Worm (Caenorhabditis elegans) whole organism, mixed stage, embryonic: ENCODE data around the gene K06A9.3.

Source experiments
- bed-3 ChIP-seq: fragments of 200-800 bp; sonication (Bioruptor generic); optimal IDR thresholded peaks from 3 replicates; lab custom pipeline; 2018; ENCODE audit warnings: mild to moderate bottlenecking, missing genetic modification characterization, moderate library complexity, missing compliant biosample characterization
- blmp-1 ChIP-seq: fragments of 150-350 bp; optimal IDR thresholded peaks from 2 replicates; lab custom pipeline; 2014; ENCODE audit warnings: missing biosample characterization, missing genetic modification characterization
- ceh-39 ChIP-seq: fragments of 150-350 bp; optimal IDR thresholded peaks from 2 replicates; lab custom pipeline; 2014; ENCODE audit warnings: missing biosample characterization, missing genetic modification characterization
- ceh-43 ChIP-seq: fragments of 200-800 bp; sonication (Bioruptor generic); optimal IDR thresholded peaks from 2 replicates; lab custom pipeline; 2018; ENCODE audit warnings: mild to moderate bottlenecking, missing genetic modification characterization, moderate library complexity, missing compliant biosample characterization
- ceh-83 ChIP-seq: fragments of 200-800 bp; sonication (Bioruptor generic); optimal IDR thresholded peaks from 2 replicates; lab custom pipeline; 2018; ENCODE audit warnings: mild to moderate bottlenecking, missing genetic modification characterization, missing compliant biosample characterization
- drap-1 ChIP-seq: fragments of 200-800 bp; sonication (Bioruptor generic); optimal IDR thresholded peaks from 3 replicates; lab custom pipeline; 2018; ENCODE audit warnings: mild to moderate bottlenecking, missing genetic modification characterization, missing compliant biosample characterization
- elt-1 ChIP-seq: sonication (generic microtip); optimal IDR thresholded peaks from 2 replicates; lab custom pipeline; 2017; ENCODE audit warnings: missing genetic modification characterization, mild to moderate bottlenecking, missing compliant biosample characterization, antibody characterized with exemption, moderate library complexity, borderline replicate concordance; ENCODE audit not compliant: insufficient read depth
- elt-3 ChIP-seq: fragments of 150-350 bp; optimal IDR thresholded peaks from 2 replicates; lab custom pipeline; 2014; ENCODE audit warnings: missing biosample characterization, missing genetic modification characterization
- flh-1 ChIP-seq: fragments of 200-800 bp; sonication (Bioruptor generic); optimal IDR thresholded peaks from 2 replicates; lab custom pipeline; 2018; ENCODE audit warnings: mild to moderate bottlenecking, missing genetic modification characterization, moderate library complexity, missing compliant biosample characterization
- ham-2 ChIP-seq: fragments of 200-800 bp; sonication (Bioruptor generic); optimal IDR thresholded peaks from 2 replicates; lab custom pipeline; 2018; ENCODE audit warnings: mild to moderate bottlenecking, missing genetic modification characterization, missing compliant biosample characterization
- hlh-1 ChIP-seq: fragments of 150-350 bp; optimal IDR thresholded peaks from 2 replicates; lab custom pipeline; 2014; ENCODE audit warnings: missing biosample characterization, missing genetic modification reagents, missing genetic modification characterization
- lin-13 ChIP-seq: fragments of 150-350 bp; optimal IDR thresholded peaks from 2 replicates; lab custom pipeline; 2014; ENCODE audit warnings: missing biosample characterization, missing genetic modification characterization
- lin-32 ChIP-seq: fragments of 200-800 bp; sonication (Bioruptor generic); optimal IDR thresholded peaks from 2 replicates; lab custom pipeline; 2018; ENCODE audit warnings: mild to moderate bottlenecking, missing genetic modification characterization, missing compliant biosample characterization
- lsy-2 ChIP-seq: fragments of 150-350 bp; optimal IDR thresholded peaks from 2 replicates; lab custom pipeline; 2014; ENCODE audit warnings: missing biosample characterization, missing genetic modification characterization
- mab-5 ChIP-seq: fragments of 150-350 bp; optimal IDR thresholded peaks from 2 replicates; lab custom pipeline; 2014; ENCODE audit warnings: missing biosample characterization, missing genetic modification characterization
- mls-2 ChIP-seq: sonication (generic microtip); optimal IDR thresholded peaks from 2 replicates; lab custom pipeline; 2016; ENCODE audit warnings: mild to moderate bottlenecking, missing genetic modification characterization, moderate library complexity, missing compliant biosample characterization
- nhr-12 ChIP-seq: fragments of 150-350 bp; optimal IDR thresholded peaks from 2 replicates; lab custom pipeline; 2014; ENCODE audit warnings: missing biosample characterization, missing genetic modification characterization
- nhr-2 ChIP-seq: fragments of 150-350 bp; optimal IDR thresholded peaks from 2 replicates; lab custom pipeline; 2014; ENCODE audit warnings: missing biosample characterization, missing genetic modification characterization
- nhr-237 ChIP-seq: fragments of 150-350 bp; optimal IDR thresholded peaks from 2 replicates; lab custom pipeline; 2014; ENCODE audit warnings: missing biosample characterization, missing genetic modification characterization
- nhr-28 ChIP-seq: fragments of 150-350 bp; optimal IDR thresholded peaks from 2 replicates; lab custom pipeline; 2014; ENCODE audit warnings: missing biosample characterization, missing genetic modification characterization
- nhr-76 ChIP-seq: sonication (generic microtip); optimal IDR thresholded peaks from 2 replicates; lab custom pipeline; 2017; ENCODE audit warnings: missing biosample characterization, missing genetic modification characterization
- pha-4 ChIP-seq: fragments of 150-350 bp; optimal IDR thresholded peaks from 2 replicates; lab custom pipeline; 2018; ENCODE audit warnings: missing biosample characterization, missing genetic modification reagents, missing genetic modification characterization
- sem-2 ChIP-seq: fragments of 200-800 bp; sonication (Bioruptor generic); optimal IDR thresholded peaks from 2 replicates; lab custom pipeline; 2018; ENCODE audit warnings: mild to moderate bottlenecking, missing genetic modification characterization, missing compliant biosample characterization
- snpc-4 ChIP-seq: fragments of 150-350 bp; optimal IDR thresholded peaks from 2 replicates; lab custom pipeline; 2014; ENCODE audit warnings: missing biosample characterization, missing genetic modification characterization
- sptf-1 ChIP-seq: sonication (generic microtip); optimal IDR thresholded peaks from 2 replicates; lab custom pipeline; 2017; ENCODE audit warnings: mild to moderate bottlenecking, missing genetic modification characterization, moderate library complexity, missing compliant biosample characterization
- tbx-8 ChIP-seq: fragments of 200-800 bp; sonication (Bioruptor generic); optimal IDR thresholded peaks from 2 replicates; lab custom pipeline; 2018; ENCODE audit warnings: mild to moderate bottlenecking, missing genetic modification characterization, moderate library complexity, missing compliant biosample characterization
- unc-120 ChIP-seq: sonication (generic microtip); optimal IDR thresholded peaks from 2 replicates; lab custom pipeline; 2017; ENCODE audit warnings: missing genetic modification characterization, missing compliant biosample characterization; ENCODE audit not compliant: poor library complexity, severe bottlenecking
- unc-39 ChIP-seq: fragments of 150-350 bp; optimal IDR thresholded peaks from 2 replicates; lab custom pipeline; 2014; ENCODE audit warnings: missing biosample characterization, missing genetic modification characterization
- zip-8 ChIP-seq: fragments of 150-350 bp; optimal IDR thresholded peaks from 2 replicates; lab custom pipeline; 2014; ENCODE audit warnings: missing biosample characterization, missing genetic modification characterization
- ztf-11 ChIP-seq: fragments of 150-350 bp; optimal IDR thresholded peaks from 2 replicates; lab custom pipeline; 2014; ENCODE audit warnings: missing biosample characterization, missing genetic modification characterization

The K06A9.3 gene

ce11 chrX:1568377-1568776 lies 33.2 kb upstream of the K06A9.3 start, which contains the start of gene H02F09.3:
Gene H02F09.3 (plus strand): TSS chrX:1568677.
- TF ChIP-seq hlh-1 (tag; lab: Kevin White, UChicago), result no peak
- no peak for TF ChIP-seq ceh-83 (GFP tag; lab: Kevin White, UChicago)
- TF ChIP-seq unc-120 (tag; lab: Kevin White, UChicago), result no peak
- TF ChIP-seq nhr-2, result no peak
- no peak for TF ChIP-seq nhr-28 (tag; lab: Kevin White, UChicago)
- TF ChIP-seq zip-8, result no peak
- no peak for TF ChIP-seq flh-1
- no peak for TF ChIP-seq sem-2 (GFP tag; lab: Kevin White, UChicago)
- no peak for TF ChIP-seq sptf-1 (tag; lab: Kevin White, UChicago)
- no peak for TF ChIP-seq snpc-4 (tag; lab: Kevin White, UChicago)
- TF ChIP-seq mls-2, result no peak

DNA sequence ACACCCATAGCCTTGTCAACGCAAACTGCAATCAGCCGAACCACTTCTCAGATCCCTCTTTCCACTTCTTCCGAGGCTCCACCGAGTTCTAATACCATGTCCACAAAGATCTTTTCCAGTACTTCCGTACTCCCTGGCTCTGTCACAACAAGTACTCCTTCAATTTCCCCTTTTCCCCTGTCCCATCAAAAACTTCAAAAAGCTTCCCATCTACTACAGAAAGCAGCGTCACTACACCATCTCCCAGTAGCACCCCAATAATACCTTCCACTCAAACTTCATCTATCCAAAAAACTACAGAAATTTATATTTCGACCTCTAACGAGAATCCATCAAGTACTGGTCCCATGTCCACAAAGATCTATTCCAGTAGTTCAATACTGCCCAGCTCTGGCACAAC lies 21.8 kb upstream of the K06A9.3 start:
- TF ChIP-seq blmp-1 (tag; lab: Kevin White, UChicago) (no peak), sem-2 (GFP tag; lab: Kevin White, UChicago) (no peak), elt-1 (tag; lab: Kevin White, UChicago) (no peak), ceh-83 (GFP tag; lab: Kevin White, UChicago) (no peak), unc-39 (tag; lab: Kevin White, UChicago) (no peak), flh-1 (no peak), tbx-8 (GFP tag; lab: Kevin White, UChicago) (no peak), unc-120 (tag; lab: Kevin White, UChicago) (no peak), nhr-2 (no peak), elt-3 (no peak), ztf-11 (no peak), lin-13 (tag; lab: Kevin White, UChicago) (no peak), lsy-2 (tag; lab: Kevin White, UChicago) (no peak), nhr-12 (tag; lab: Kevin White, UChicago) (no peak)

DNA sequence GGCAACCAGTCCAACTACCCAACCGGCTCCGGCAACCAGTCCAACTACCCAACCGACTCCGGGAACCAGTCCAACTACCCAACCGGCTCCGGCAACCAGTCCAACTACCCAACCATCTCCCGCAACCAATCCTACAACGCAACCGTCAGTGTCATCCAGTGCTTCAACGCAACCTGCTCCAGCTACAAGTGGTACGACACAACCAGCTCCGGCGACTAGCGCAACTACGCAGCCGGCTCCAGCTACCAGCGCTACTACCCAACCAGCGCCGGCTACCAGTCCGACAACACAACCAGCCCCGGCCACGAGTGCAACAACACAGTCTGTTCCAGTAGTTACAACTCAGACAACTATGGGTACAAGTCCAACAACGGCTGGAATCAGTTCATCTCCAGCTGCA lies 13.9 kb upstream of the K06A9.3 start:
- TF ChIP-seq lin-13 (tag; lab: Kevin White, UChicago) (no peak), ceh-43 (no peak), mab-5 (tag; lab: Kevin White, UChicago) (no peak), lsy-2 (tag; lab: Kevin White, UChicago) (no peak), ceh-39 (tag; lab: Kevin White, UChicago) (no peak)

- TF ChIP-seq pha-4 (tag; lab: Kevin White, UChicago) (no peak), unc-120 (tag; lab: Kevin White, UChicago) (no peak), lsy-2 (tag; lab: Kevin White, UChicago) (no peak), lin-32 (GFP tag; lab: Kevin White, UChicago) (no peak), snpc-4 (tag; lab: Kevin White, UChicago) (no peak), elt-1 (tag; lab: Kevin White, UChicago) (no peak), lin-13 (tag; lab: Kevin White, UChicago) (no peak), mls-2 (no peak), nhr-76 (tag; lab: Kevin White, UChicago) (no peak), nhr-237 (no peak), hlh-1 (tag; lab: Kevin White, UChicago) (no peak), unc-39 (tag; lab: Kevin White, UChicago) (no peak), bed-3 (no peak), drap-1 (GFP tag; lab: Kevin White, UChicago) (no peak)
Observed at ce11 chrX:1546878-1547555, 11.9 kb upstream of the K06A9.3 start, which contains the start of gene K06A9.1. Gene K06A9.1 (plus strand): TSS chrX:1547505.

ce11 chrX:1543432-1543831 lies 8.3 kb upstream of the K06A9.3 start:
- TF ChIP-seq blmp-1 (tag; lab: Kevin White, UChicago), result no peak
- TF ChIP-seq sptf-1 (tag; lab: Kevin White, UChicago), result no peak
- TF ChIP-seq hlh-1 (tag; lab: Kevin White, UChicago), result no peak
- TF ChIP-seq unc-120 (tag; lab: Kevin White, UChicago), result no peak
- no peak for TF ChIP-seq pha-4 (tag; lab: Kevin White, UChicago)
- TF ChIP-seq ceh-83 (GFP tag; lab: Kevin White, UChicago), result no peak
- TF ChIP-seq ham-2 (GFP tag; lab: Kevin White, UChicago), result no peak
- no peak for TF ChIP-seq bed-3
- TF ChIP-seq nhr-12 (tag; lab: Kevin White, UChicago), result no peak
